Worm (Caenorhabditis elegans): ENCODE data around the gene str-171.

ce11 chrV:15111660-15112059 lies 20.7 kb downstream of the str-171 start, which contains the start of gene T01G5.7:
- no peak for TF ChIP-seq tbx-11 (GFP tag; IDR thresholded peaks at IDR 0.05)
- no peak for TF ChIP-seq ama-1 (optimal IDR thresholded peaks at IDR 0.05)
- no peak for TF ChIP-seq B0310.2 (tag; optimal IDR thresholded peaks at IDR 0.05)
- no peak for TF ChIP-seq pes-1 (GFP tag; IDR thresholded peaks at IDR 0.05)
- TF ChIP-seq hnd-1 (tag; optimal IDR thresholded peaks at IDR 0.05) = no peak

Data from whole organism, early embryonic.